Worm (Caenorhabditis elegans) whole organism, midembryonic: ENCODE data around the gene str-138.

Source experiments
- cog-1 ChIP-seq: sonication (generic microtip); optimal IDR thresholded peaks from 2 replicates; lab custom pipeline; 2016; ENCODE audit warnings: missing genetic modification characterization, missing compliant biosample characterization
- flt-1 ChIP-seq: fragments of 200-800 bp; sonication (Bioruptor generic); IDR thresholded peaks from 2 replicates; pipeline ENCODE4 v1.3.6; 2022; ENCODE audit warnings: missing genetic modification characterization, missing compliant biosample characterization
- klf-2 ChIP-seq: fragments of 200-800 bp; sonication (Bioruptor generic); conservative IDR thresholded peaks from 2 replicates; pipeline ENCODE4 v1.3.6; 2022; ENCODE audit warnings: missing genetic modification reagents, missing genetic modification characterization, missing compliant biosample characterization
- med-1 ChIP-seq: sonication (generic microtip); optimal IDR thresholded peaks from 2 replicates; lab custom pipeline; 2017; ENCODE audit warnings: missing genetic modification characterization, mild to moderate bottlenecking, missing compliant biosample characterization, antibody characterized with exemption, missing genetic modification reagents; ENCODE audit not compliant: insufficient read depth
- ref-1 ChIP-seq: fragments of 200-800 bp; sonication (Bioruptor generic); conservative IDR thresholded peaks from 2 replicates; pipeline ENCODE4 v1.3.6; 2022; ENCODE audit warnings: missing genetic modification reagents, missing genetic modification characterization, missing compliant biosample characterization
- ztf-23 ChIP-seq: fragments of 200-800 bp; sonication (Bioruptor generic); IDR thresholded peaks from 2 replicates; pipeline ENCODE4 v1.3.6; 2022; ENCODE audit warnings: missing genetic modification reagents, missing genetic modification characterization, missing compliant biosample characterization
- ztf-29 ChIP-seq: fragments of 200-800 bp; sonication (Bioruptor generic); IDR thresholded peaks from 2 replicates; pipeline ENCODE4 v1.3.6; 2022; ENCODE audit warnings: missing genetic modification reagents, missing genetic modification characterization, missing compliant biosample characterization

ce11 chrV:8102960-8103359, 44.5 kb downstream of the str-138 start, which contains the start of gene str-90:
- TF ChIP-seq cog-1 (tag; lab: Kevin White, UChicago), result no peak
- no peak for TF ChIP-seq ztf-23
- no peak for TF ChIP-seq ztf-29 (GFP tag; lab: Robert Waterston, UW)
- no peak for TF ChIP-seq flt-1
- TF ChIP-seq med-1, result no peak
- TF ChIP-seq klf-2 (GFP tag; lab: Robert Waterston, UW), result no peak
- no peak for TF ChIP-seq ref-1 (GFP tag; lab: Robert Waterston, UW)
